Fruit fly (Drosophila melanogaster): ENCODE results near the gene CG9837.

Gene CG9837

DNA sequence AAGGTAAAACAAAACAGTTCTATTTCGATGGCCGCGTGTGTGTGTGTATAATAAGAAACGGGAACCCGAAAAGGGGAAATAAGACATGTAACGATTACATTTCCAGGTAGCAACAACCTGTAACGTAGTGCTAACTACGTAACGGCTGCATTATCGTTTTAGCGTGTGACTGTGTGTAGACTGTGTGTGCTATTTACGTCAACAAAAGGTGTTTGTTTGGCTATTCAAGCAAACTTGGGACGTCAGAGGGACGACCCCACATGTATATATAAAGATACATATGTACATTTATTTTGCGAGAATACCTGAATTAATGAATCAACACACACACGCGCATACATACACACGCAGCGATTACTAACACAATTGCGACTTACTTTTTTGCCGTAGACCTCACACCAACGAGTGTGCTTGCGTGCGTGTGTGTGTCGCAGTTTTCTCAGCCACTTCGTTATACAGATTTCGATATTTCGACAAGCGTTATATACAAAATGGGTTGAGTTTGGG lies 6.2 kb upstream of the CG9837 start:
- TF ChIP-seq jim (GFP tag; optimal IDR thresholded peaks at IDR 0.05): no peak
- TF ChIP-seq dsf (GFP tag; optimal IDR thresholded peaks at IDR 0.05; ENCODE audit: borderline replicate concordance): no peak
- TF ChIP-seq ey (GFP tag; optimal IDR thresholded peaks at IDR 0.05): no peak
- TF ChIP-seq HLH106 (tag; optimal IDR thresholded peaks at IDR 0.05): no peak
- TF ChIP-seq Sp1 (GFP tag; optimal IDR thresholded peaks at IDR 0.05): peak; percentile 5
- TF ChIP-seq N (GFP tag; optimal IDR thresholded peaks at IDR 0.05): no peak
- TF ChIP-seq Dif (GFP tag; optimal IDR thresholded peaks at IDR 0.05; ENCODE audit: partially characterized antibody): no peak
- peak; percentile 83 for TF ChIP-seq Hr83 (GFP tag; optimal IDR thresholded peaks at IDR 0.05; ENCODE audit: poor library complexity, severe bottlenecking)
- TF ChIP-seq CG32264 (GFP tag; optimal IDR thresholded peaks at IDR 0.05): no peak
- peak; percentile 43 for TF ChIP-seq fru (GFP tag; optimal IDR thresholded peaks at IDR 0.05)
- peak; percentile 59 for TF ChIP-seq rgr (GFP tag; optimal IDR thresholded peaks at IDR 0.05)
- TF ChIP-seq Hnf4 (GFP tag; optimal IDR thresholded peaks at IDR 0.05): peak; percentile 57
- TF ChIP-seq CG9705 (GFP tag; optimal IDR thresholded peaks at IDR 0.05): no peak
- TF ChIP-seq tai (GFP tag; optimal IDR thresholded peaks at IDR 0.05): no peak
- peak; percentile 61 for TF ChIP-seq brk (GFP tag; optimal IDR thresholded peaks at IDR 0.05)
- TF ChIP-seq pan (optimal IDR thresholded peaks at IDR 0.05): no peak
- no peak for TF ChIP-seq dmrt93B (GFP tag; optimal IDR thresholded peaks at IDR 0.05)
- peak; percentile 27 for TF ChIP-seq sv (GFP tag; optimal IDR thresholded peaks at IDR 0.05)
- no peak for TF ChIP-seq CrebA (GFP tag; optimal IDR thresholded peaks at IDR 0.05; ENCODE audit: borderline replicate concordance)
- no peak for TF ChIP-seq GATAd (GFP tag; optimal IDR thresholded peaks at IDR 0.05)
- TF ChIP-seq Hr78 (GFP tag; optimal IDR thresholded peaks at IDR 0.05): no peak
- no peak for TF ChIP-seq Dfd (GFP tag; optimal IDR thresholded peaks at IDR 0.05)
- peak; percentile 20 to 30 for TF ChIP-seq foxo (GFP tag; optimal IDR thresholded peaks at IDR 0.05)
- no peak for TF ChIP-seq Myc (optimal IDR thresholded peaks at IDR 0.05)
- TF ChIP-seq usp (GFP tag; optimal IDR thresholded peaks at IDR 0.05): no peak
- peak; percentile 33 for TF ChIP-seq OdsH (GFP tag; optimal IDR thresholded peaks at IDR 0.05)
- no peak for TF ChIP-seq Vsx2 (GFP tag; optimal IDR thresholded peaks at IDR 0.05; ENCODE audit: partially characterized antibody)
- no peak for TF ChIP-seq sage (GFP tag; optimal IDR thresholded peaks at IDR 0.05)
- TF ChIP-seq Rel (GFP tag; optimal IDR thresholded peaks at IDR 0.05): no peak
- TF ChIP-seq Rel (tag; optimal IDR thresholded peaks at IDR 0.05): no peak
- TF ChIP-seq dl (GFP tag; optimal IDR thresholded peaks at IDR 0.05; ENCODE audit: insufficient read depth in 1 of 2, partially characterized antibody in 2 of 2): no peak
- no peak for TF ChIP-seq psq (GFP tag; optimal IDR thresholded peaks at IDR 0.05)
- no peak for TF ChIP-seq lola (GFP tag; optimal IDR thresholded peaks at IDR 0.05)
- TF ChIP-seq Jra (GFP tag; optimal IDR thresholded peaks at IDR 0.05): peak; percentile 55
- no peak for TF ChIP-seq Mio (GFP tag; optimal IDR thresholded peaks at IDR 0.05)
- TF ChIP-seq br (GFP tag; optimal IDR thresholded peaks at IDR 0.05): peak; percentile 35
- no peak for TF ChIP-seq woc (GFP tag; optimal IDR thresholded peaks at IDR 0.05)
- TF ChIP-seq h (GFP tag; optimal IDR thresholded peaks at IDR 0.05): peak; percentile 64
- no peak for TF ChIP-seq Abd-B (GFP tag; optimal IDR thresholded peaks at IDR 0.05)

- TF ChIP-seq foxo (GFP tag; optimal IDR thresholded peaks at IDR 0.05) (no peak), dsf (GFP tag; optimal IDR thresholded peaks at IDR 0.05; ENCODE audit: borderline replicate concordance) (no peak), h (GFP tag; optimal IDR thresholded peaks at IDR 0.05) (no peak), GATAd (GFP tag; optimal IDR thresholded peaks at IDR 0.05) (no peak), Abd-B (GFP tag; optimal IDR thresholded peaks at IDR 0.05) (no peak), sage (GFP tag; optimal IDR thresholded peaks at IDR 0.05) (no peak), Dfd (GFP tag; optimal IDR thresholded peaks at IDR 0.05) (no peak), rgr (GFP tag; optimal IDR thresholded peaks at IDR 0.05) (no peak), HLH106 (tag; optimal IDR thresholded peaks at IDR 0.05) (no peak), CG9705 (GFP tag; optimal IDR thresholded peaks at IDR 0.05) (no peak), woc (GFP tag; optimal IDR thresholded peaks at IDR 0.05) (no peak), N (GFP tag; optimal IDR thresholded peaks at IDR 0.05) (no peak), Sp1 (GFP tag; optimal IDR thresholded peaks at IDR 0.05) (no peak), pan (optimal IDR thresholded peaks at IDR 0.05) (no peak), sv (GFP tag; optimal IDR thresholded peaks at IDR 0.05) (no peak), Hnf4 (GFP tag; optimal IDR thresholded peaks at IDR 0.05) (no peak), Hr78 (GFP tag; optimal IDR thresholded peaks at IDR 0.05) (no peak), dmrt93B (GFP tag; optimal IDR thresholded peaks at IDR 0.05) (no peak), Jra (GFP tag; optimal IDR thresholded peaks at IDR 0.05) (no peak)
Observed at dm6 chr3R:8818239-8818638, 4.9 kb upstream of the CG9837 start.

All from whole organism, wandering third instar larva.